Fruit fly (Drosophila melanogaster) whole organism, adult: ENCODE results near the gene tup.

Source experiments
- CG11617 ChIP-seq: fragments of 200-800 bp; sonication (Bioruptor generic); optimal IDR thresholded peaks from 2 replicates; lab custom pipeline; 2017; ENCODE audit warnings: mild to moderate bottlenecking, missing biosample characterization, missing genetic modification reagents, missing genetic modification characterization
- CG12768 ChIP-seq: fragments of 200-800 bp; sonication (Bioruptor generic); optimal IDR thresholded peaks from 2 replicates; lab custom pipeline; 2017; ENCODE audit warnings: missing biosample characterization, missing genetic modification characterization, mild to moderate bottlenecking, moderate library complexity, missing genetic modification reagents
- CG14711 ChIP-seq: fragments of 200-800 bp; sonication (Bioruptor generic); optimal IDR thresholded peaks from 2 replicates; lab custom pipeline; 2018; ENCODE audit warnings: missing biosample characterization, mild to moderate bottlenecking, missing genetic modification characterization, moderate library complexity
- CG1620 ChIP-seq: fragments of 200-800 bp; sonication (Bioruptor generic); optimal IDR thresholded peaks from 2 replicates; lab custom pipeline; 2016; ENCODE audit warnings: missing biosample characterization, missing genetic modification characterization
- CG33017 ChIP-seq: fragments of 200-800 bp; sonication (Bioruptor generic); optimal IDR thresholded peaks from 2 replicates; lab custom pipeline; 2018; ENCODE audit warnings: missing biosample characterization, mild to moderate bottlenecking, missing genetic modification characterization, moderate library complexity
- CG5204 ChIP-seq: fragments of 200-800 bp; sonication (Bioruptor generic); optimal IDR thresholded peaks from 2 replicates; lab custom pipeline; 2016; ENCODE audit warnings: missing biosample characterization, missing genetic modification characterization
- CG7045 ChIP-seq: fragments of 200-800 bp; sonication (Bioruptor generic); optimal IDR thresholded peaks from 2 replicates; lab custom pipeline; 2017; ENCODE audit warnings: missing biosample characterization, mild to moderate bottlenecking, missing genetic modification characterization
- CG7101 ChIP-seq: fragments of 200-800 bp; sonication (Bioruptor generic); optimal IDR thresholded peaks from 2 replicates; lab custom pipeline; 2018; ENCODE audit warnings: missing biosample characterization, mild to moderate bottlenecking, missing genetic modification characterization, moderate library complexity
- Clk ChIP-seq: fragments of 200-800 bp; sonication (Bioruptor generic); optimal IDR thresholded peaks from 2 replicates; lab custom pipeline; 2017; ENCODE audit warnings: missing biosample characterization, missing genetic modification characterization
- Crg-1 ChIP-seq: fragments of 200-800 bp; sonication (Bioruptor generic); optimal IDR thresholded peaks from 2 replicates; lab custom pipeline; 2016; ENCODE audit warnings: missing biosample characterization, missing genetic modification characterization
- Hr96 ChIP-seq: fragments of 200-800 bp; sonication (Bioruptor generic); optimal IDR thresholded peaks from 2 replicates; lab custom pipeline; 2016; ENCODE audit warnings: missing biosample characterization, missing genetic modification characterization
- Mnt ChIP-seq: fragments of 200-800 bp; sonication (Bioruptor generic); optimal IDR thresholded peaks from 2 replicates; lab custom pipeline; 2016; ENCODE audit warnings: missing biosample characterization, mild to moderate bottlenecking, missing genetic modification characterization
- bab1 ChIP-seq: fragments of 200-800 bp; sonication (Bioruptor generic); optimal IDR thresholded peaks from 3 replicates; lab custom pipeline; 2019; ENCODE audit warnings: missing biosample characterization, mild to moderate bottlenecking, missing genetic modification characterization, moderate library complexity
- cic ChIP-seq: fragments of 200-800 bp; sonication (Bioruptor generic); optimal IDR thresholded peaks from 2 replicates; lab custom pipeline; 2017; ENCODE audit warnings: missing biosample characterization, mild to moderate bottlenecking, missing genetic modification characterization, moderate library complexity
- cnc ChIP-seq, 2 experiments: fragments of >200 bp; optimal IDR thresholded peaks; 2 replicates each; lab custom pipeline; 2017
- kay ChIP-seq: fragments of 200-800 bp; sonication (Bioruptor generic); peaks from one replicate; lab custom pipeline; 2016; ENCODE audit warnings: missing biosample characterization, missing genetic modification characterization, borderline replicate concordance
- ovo ChIP-seq: fragments of 200-800 bp; sonication (Bioruptor generic); optimal IDR thresholded peaks from 2 replicates; lab custom pipeline; 2016; ENCODE audit warnings: missing biosample characterization, missing genetic modification characterization
- pad ChIP-seq: fragments of 200-800 bp; sonication (Bioruptor generic); optimal IDR thresholded peaks from 3 replicates; lab custom pipeline; 2017; ENCODE audit warnings: missing biosample characterization, missing genetic modification characterization, mild to moderate bottlenecking, moderate library complexity, missing genetic modification reagents
- tj ChIP-seq: fragments of 200-800 bp; sonication (Bioruptor generic); optimal IDR thresholded peaks from 3 replicates; lab custom pipeline; 2017; ENCODE audit warnings: missing biosample characterization, mild to moderate bottlenecking, missing genetic modification characterization, moderate library complexity
- toe ChIP-seq: fragments of 200-800 bp; sonication (Bioruptor generic); optimal IDR thresholded peaks from 2 replicates; lab custom pipeline; 2016; ENCODE audit warnings: missing biosample characterization, missing genetic modification characterization

tup gene

dm6 chr2L:18819044-18819443, 62.0 kb downstream of the tup start, which contains the start of gene Ugt36F1:
TSS of gene Ugt36F1 (plus strand) at chr2L:18819344.
- TF ChIP-seq ovo (GFP tag; lab: Kevin White, UChicago) (no peak), pad (GFP tag; lab: Kevin White, UChicago) (no peak), kay (GFP tag; lab: Kevin White, UChicago) (no peak), Clk (GFP tag; lab: Kevin White, UChicago) (no peak), CG14711 (no peak), CG7045 (GFP tag; lab: Kevin White, UChicago) (no peak), CG33017 (tag; lab: Kevin White, UChicago) (no peak), cnc (optimal IDR thresholded peaks at IDR 0.05; lab: Kevin White, UChicago) (no peak), CG12768 (GFP tag; lab: Kevin White, UChicago) (no peak), cic (GFP tag; lab: Kevin White, UChicago) (no peak), Crg-1 (GFP tag; lab: Kevin White, UChicago) (no peak), CG5204 (GFP tag; lab: Kevin White, UChicago) (no peak), Hr96 (no peak), bab1 (GFP tag; lab: Kevin White, UChicago) (no peak), Mnt (GFP tag; lab: Kevin White, UChicago) (no peak)

- TF ChIP-seq bab1 (GFP tag; lab: Kevin White, UChicago) = no peak
- TF ChIP-seq tj (GFP tag; lab: Kevin White, UChicago) = no peak
- no peak for TF ChIP-seq Hr96
- TF ChIP-seq Clk (GFP tag; lab: Kevin White, UChicago) = no peak
- TF ChIP-seq CG12768 (GFP tag; lab: Kevin White, UChicago) = no peak
- TF ChIP-seq pad (GFP tag; lab: Kevin White, UChicago) = no peak
- no peak for TF ChIP-seq Crg-1 (GFP tag; lab: Kevin White, UChicago)
- TF ChIP-seq cic (GFP tag; lab: Kevin White, UChicago) = no peak
- TF ChIP-seq Mnt (GFP tag; lab: Kevin White, UChicago) = no peak
- TF ChIP-seq kay (GFP tag; lab: Kevin White, UChicago) = no peak
- TF ChIP-seq CG1620 = no peak
- TF ChIP-seq CG11617 = no peak
- TF ChIP-seq toe (GFP tag; lab: Kevin White, UChicago) = no peak
- no peak for TF ChIP-seq CG33017 (tag; lab: Kevin White, UChicago)
Observed at dm6 chr2L:18818397-18818796, 62.7 kb downstream of the tup start.

dm6 chr2L:18815194-18815593, 65.9 kb downstream of the tup start:
- no peak for TF ChIP-seq CG12768 (GFP tag; lab: Kevin White, UChicago)
- TF ChIP-seq toe (GFP tag; lab: Kevin White, UChicago) = no peak
- TF ChIP-seq CG14711 = no peak
- no peak for TF ChIP-seq ovo (GFP tag; lab: Kevin White, UChicago)
- TF ChIP-seq Crg-1 (GFP tag; lab: Kevin White, UChicago) = no peak
- TF ChIP-seq cnc (optimal IDR thresholded peaks at IDR 0.05; lab: Kevin White, UChicago) = no peak
- no peak for TF ChIP-seq CG11617
- no peak for TF ChIP-seq CG33017 (tag; lab: Kevin White, UChicago)
- TF ChIP-seq CG7101 (tag; lab: Kevin White, UChicago) = no peak
- TF ChIP-seq Clk (GFP tag; lab: Kevin White, UChicago) = no peak

dm6 chr2L:18812755-18813154, 68.3 kb downstream of the tup start:
- no peak for TF ChIP-seq CG14711
- no peak for TF ChIP-seq CG12768 (GFP tag; lab: Kevin White, UChicago)
- TF ChIP-seq tj (GFP tag; lab: Kevin White, UChicago) = no peak
- TF ChIP-seq CG7101 (tag; lab: Kevin White, UChicago) = no peak
- no peak for TF ChIP-seq kay (GFP tag; lab: Kevin White, UChicago)
- TF ChIP-seq toe (GFP tag; lab: Kevin White, UChicago) = no peak
- no peak for TF ChIP-seq Crg-1 (GFP tag; lab: Kevin White, UChicago)
- no peak for TF ChIP-seq cnc (optimal IDR thresholded peaks at IDR 0.05; lab: Kevin White, UChicago)
- TF ChIP-seq CG7045 (GFP tag; lab: Kevin White, UChicago) = no peak
- TF ChIP-seq CG33017 (tag; lab: Kevin White, UChicago) = no peak
- no peak for TF ChIP-seq CG11617
- no peak for TF ChIP-seq CG5204 (GFP tag; lab: Kevin White, UChicago)
- no peak for TF ChIP-seq Mnt (GFP tag; lab: Kevin White, UChicago)
- no peak for TF ChIP-seq ovo (GFP tag; lab: Kevin White, UChicago)
- TF ChIP-seq Clk (GFP tag; lab: Kevin White, UChicago) = no peak
- TF ChIP-seq cic (GFP tag; lab: Kevin White, UChicago) = no peak
- no peak for TF ChIP-seq Hr96
- no peak for TF ChIP-seq bab1 (GFP tag; lab: Kevin White, UChicago)
- no peak for TF ChIP-seq CG1620
- no peak for TF ChIP-seq pad (GFP tag; lab: Kevin White, UChicago)

dm6 chr2L:18812348-18812747, 68.7 kb downstream of the tup start, which contains the start of the genes CG17325 and CG42305:
TSS of gene CG17325 (plus strand) at chr2L:18812648.
TSS of gene CG42305 (plus strand) at chr2L:18812648.
- TF ChIP-seq toe (GFP tag; lab: Kevin White, UChicago) (no peak), CG33017 (tag; lab: Kevin White, UChicago) (no peak), kay (GFP tag; lab: Kevin White, UChicago) (no peak), CG12768 (GFP tag; lab: Kevin White, UChicago) (no peak), tj (GFP tag; lab: Kevin White, UChicago) (no peak), CG14711 (no peak), Hr96 (no peak), cnc (optimal IDR thresholded peaks at IDR 0.05; lab: Kevin White, UChicago) (no peak), Clk (GFP tag; lab: Kevin White, UChicago) (no peak), CG1620 (no peak), pad (GFP tag; lab: Kevin White, UChicago) (no peak), bab1 (GFP tag; lab: Kevin White, UChicago) (no peak)
